Fruit fly (Drosophila melanogaster): ENCODE results near the gene Dhc1.

dm6 chr3R:9700513-9700912 lies 26.1 kb upstream of the Dhc1 start:
- TF ChIP-seq psq (optimal IDR thresholded peaks at IDR 0.05) (no peak), Dll (optimal IDR thresholded peaks at IDR 0.05) (no peak)
